Worm (Caenorhabditis elegans) whole organism, late embryonic: ENCODE results near the gene fip-2.

Experiments
- dve-1 ChIP-seq: sonication (generic microtip); optimal IDR thresholded peaks from 2 replicates; lab custom pipeline; 2017; ENCODE audit warnings: antibody characterized with exemption, mild to moderate bottlenecking, missing genetic modification characterization, missing compliant biosample characterization
- hlh-6 ChIP-seq: sonication (generic microtip); optimal IDR thresholded peaks from 2 replicates; lab custom pipeline; 2016; ENCODE audit warnings: missing genotype, missing genetic modification characterization, missing compliant biosample characterization
- nhr-11 ChIP-seq: fragments of 150-350 bp; optimal IDR thresholded peaks from 2 replicates; lab custom pipeline; 2014; ENCODE audit warnings: missing biosample characterization, missing genetic modification characterization
- pha-4 ChIP-seq: fragments of 150-350 bp; optimal IDR thresholded peaks from 2 replicates; lab custom pipeline; 2018; ENCODE audit warnings: missing biosample characterization, missing genetic modification reagents, missing genetic modification characterization
- ref-2 ChIP-seq: sonication (generic microtip); optimal IDR thresholded peaks from 2 replicates; lab custom pipeline; 2016; ENCODE audit warnings: missing genetic modification characterization, missing compliant biosample characterization
- unc-86 ChIP-seq: sonication (generic microtip); optimal IDR thresholded peaks from 2 replicates; lab custom pipeline; 2016; ENCODE audit warnings: missing genetic modification characterization, missing compliant biosample characterization
- ztf-16 ChIP-seq: sonication (generic microtip); optimal IDR thresholded peaks from 2 replicates; lab custom pipeline; 2017; ENCODE audit warnings: missing genetic modification characterization, missing compliant biosample characterization

- TF ChIP-seq hlh-6 (tag; lab: Kevin White, UChicago) (no peak), ztf-16 (tag; lab: Kevin White, UChicago) (no peak), pha-4 (tag; lab: Kevin White, UChicago) (no peak), ref-2 (tag; lab: Kevin White, UChicago) (no peak), unc-86 (tag; lab: Kevin White, UChicago) (no peak), nhr-11 (tag; lab: Kevin White, UChicago) (no peak), dve-1 (no peak)
Measured at ce11 chrV:9049271-9049670, 18.5 kb upstream of the fip-2 start.
